Worm (Caenorhabditis elegans): ENCODE measurements around the gene pax-3.

pax-3 gene

DNA sequence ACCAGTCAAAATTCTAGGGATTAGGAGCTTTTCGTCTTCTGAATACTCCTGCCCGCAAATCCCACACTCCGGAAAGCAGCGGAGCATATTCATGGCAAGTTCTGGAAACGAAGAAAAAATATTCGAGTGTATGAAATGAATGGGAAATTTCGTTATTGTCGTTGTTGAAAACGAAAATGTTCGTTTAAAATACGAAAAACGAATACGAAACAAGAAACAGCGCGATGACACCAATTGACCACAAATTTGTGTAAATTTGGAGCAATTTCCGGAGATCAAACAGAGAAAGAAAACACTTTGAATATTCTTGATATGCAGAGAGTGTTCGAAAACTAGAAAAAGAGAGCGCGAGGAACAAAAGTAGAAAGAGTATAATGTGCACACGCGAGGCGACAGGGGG, 40.8 kb upstream of the pax-3 start, which contains the start of gene ZK945.4:
TSS of gene ZK945.4 (minus strand) at position 101 of the 400 bp plus-strand sequence.
- TF ChIP-seq nhr-28 (tag; optimal IDR thresholded peaks at IDR 0.05) (no peak), skn-1 (tag; optimal IDR thresholded peaks at IDR 0.05) (no peak)

DNA sequence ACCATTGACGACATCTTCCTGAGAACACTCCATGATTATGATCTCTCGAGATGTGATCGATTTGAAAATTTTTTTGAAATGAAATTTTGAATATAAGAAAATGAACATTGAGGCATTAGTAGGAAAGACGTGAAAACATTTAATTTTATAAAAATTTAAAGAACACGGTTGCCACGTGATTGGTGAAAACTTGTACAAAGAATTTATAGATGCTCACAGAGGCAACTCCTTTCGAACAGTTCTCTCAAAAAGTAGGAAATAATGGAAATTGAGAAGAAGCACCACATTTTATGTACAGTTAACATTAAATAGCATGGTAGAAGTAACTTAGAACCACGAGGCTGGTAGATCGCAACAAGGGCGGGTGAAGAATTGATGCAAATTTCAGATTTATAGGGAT, 39.5 kb upstream of the pax-3 start, which contains the start of gene ZK945.6:
TSS of gene ZK945.6 (minus strand) at position 101 of the 400 bp plus-strand sequence.
- no peak for TF ChIP-seq nhr-41 (GFP tag; IDR thresholded peaks at IDR 0.05)

- no peak for TF ChIP-seq lsy-2 (tag; optimal IDR thresholded peaks at IDR 0.05)
- TF ChIP-seq spr-3 (GFP tag; optimal IDR thresholded peaks at IDR 0.05) = no peak
- no peak for TF ChIP-seq dmd-8 (GFP tag; IDR thresholded peaks at IDR 0.05)
- TF ChIP-seq ctbp-1 (GFP tag; IDR thresholded peaks at IDR 0.05) = no peak
- TF ChIP-seq egl-43 (GFP tag; IDR thresholded peaks at IDR 0.05) = no peak
- no peak for TF ChIP-seq lin-1 (GFP tag; IDR thresholded peaks at IDR 0.05)
- TF ChIP-seq ZK337.2 (GFP tag; IDR thresholded peaks at IDR 0.05) = no peak
- no peak for TF ChIP-seq ztf-7 (tag; optimal IDR thresholded peaks at IDR 0.05)
- no peak for TF ChIP-seq lin-15B (tag; optimal IDR thresholded peaks at IDR 0.05)
- no peak for TF ChIP-seq nhr-10 (tag; optimal IDR thresholded peaks at IDR 0.05)
- TF ChIP-seq ceh-62 (tag; optimal IDR thresholded peaks at IDR 0.05) = no peak
- no peak for TF ChIP-seq zag-1 (tag; optimal IDR thresholded peaks at IDR 0.05)
- TF ChIP-seq lin-29 (GFP tag; IDR thresholded peaks at IDR 0.05) = no peak
- TF ChIP-seq aha-1 (tag) = no peak
- no peak for TF ChIP-seq nhr-25 (tag; optimal IDR thresholded peaks at IDR 0.05; ENCODE audit: borderline replicate concordance, insufficient read depth)
Measured at ce11 chrII:10108377-10108776, 38.0 kb upstream of the pax-3 start, which contains the start of the genes ZK945.7 and ZK945.8. ZK945.7 (minus strand) TSS chrII:10108477. ZK945.8 (plus strand) TSS chrII:10108651.

DNA sequence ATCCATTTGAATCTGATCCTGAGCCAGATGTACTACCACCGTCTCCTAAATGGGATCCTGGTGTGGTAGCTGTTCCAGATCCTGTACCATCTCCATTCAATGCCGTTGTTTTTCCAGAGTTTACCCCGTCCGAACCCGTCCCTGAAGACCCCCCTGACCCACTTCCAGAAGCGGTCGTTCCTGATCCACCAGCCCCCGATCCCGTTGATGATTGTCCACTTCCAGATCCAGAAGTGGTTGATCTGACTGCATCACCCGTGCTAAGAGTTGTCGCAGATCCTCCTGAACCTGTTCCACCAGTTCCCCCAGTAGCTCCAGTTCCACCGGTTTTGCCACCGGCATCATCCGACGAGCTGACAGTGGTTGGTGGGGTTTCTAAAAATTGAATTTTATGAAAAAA, 29.7 kb upstream of the pax-3 start:
- TF ChIP-seq set-16 (GFP tag; IDR thresholded peaks at IDR 0.05) (peak; percentile 66), egl-43 (GFP tag; IDR thresholded peaks at IDR 0.05) (no peak), aha-1 (tag) (peak; percentile 54)

ce11 chrII:10121725-10122124, 24.6 kb upstream of the pax-3 start, which contains the start of gene lov-1:
lov-1 (minus strand) TSS chrII:10121825.
- no peak for TF ChIP-seq ceh-20 (GFP tag; IDR thresholded peaks at IDR 0.05)
- no peak for TF ChIP-seq daf-19 (GFP tag; conservative IDR thresholded peaks at IDR 0.05)
- TF ChIP-seq ceh-82 (tag; optimal IDR thresholded peaks at IDR 0.05) = no peak
- no peak for TF ChIP-seq Y5F2A.4 (GFP tag; optimal IDR thresholded peaks at IDR 0.05)
- no peak for TF ChIP-seq ceh-28 (tag; optimal IDR thresholded peaks at IDR 0.05)
- TF ChIP-seq tra-1 (GFP tag; IDR thresholded peaks at IDR 0.05) = no peak
- TF ChIP-seq lsy-2 (tag; optimal IDR thresholded peaks at IDR 0.05) = no peak
- no peak for TF ChIP-seq fkh-10 (GFP tag; optimal IDR thresholded peaks at IDR 0.05)

- TF ChIP-seq ceh-20 (GFP tag; IDR thresholded peaks at IDR 0.05) = no peak
- no peak for TF ChIP-seq ztf-11 (tag; optimal IDR thresholded peaks at IDR 0.05)
- no peak for TF ChIP-seq ztf-7 (tag; optimal IDR thresholded peaks at IDR 0.05)
- TF ChIP-seq zip-2 (tag; optimal IDR thresholded peaks at IDR 0.05) = no peak
Measured at ce11 chrII:10122465-10122864, 23.9 kb upstream of the pax-3 start, which contains the start of gene F27E5.7. F27E5.7 (plus strand) TSS chrII:10122765.

DNA sequence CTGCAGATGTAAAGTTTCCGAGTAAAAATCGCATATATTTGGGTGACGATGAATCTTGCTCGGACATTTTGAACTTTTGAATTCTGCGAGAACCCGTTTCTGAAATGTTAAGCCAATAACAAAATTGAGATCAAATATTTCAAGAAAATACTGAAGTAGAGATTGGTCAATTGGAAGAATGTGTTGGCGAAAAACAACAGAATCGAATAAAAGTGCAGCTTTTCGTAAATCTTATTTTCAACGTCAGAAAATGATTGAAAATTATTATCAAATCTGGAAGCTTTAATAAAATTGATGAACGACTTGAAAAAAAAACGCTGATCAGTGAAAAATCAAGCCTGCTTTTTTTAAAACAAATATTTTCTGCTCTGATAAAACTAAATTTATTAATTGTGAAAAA, 19.0 kb upstream of the pax-3 start, which contains the start of gene F27E5.8:
TSS of gene F27E5.8 (minus strand) at position 101 of the 400 bp plus-strand sequence.
- TF ChIP-seq php-3 (GFP tag; IDR thresholded peaks at IDR 0.05) = no peak
- TF ChIP-seq tag-97 (GFP tag; IDR thresholded peaks at IDR 0.05) = no peak
- TF ChIP-seq ceh-62 (tag; optimal IDR thresholded peaks at IDR 0.05) = no peak
- no peak for TF ChIP-seq lin-38 (GFP tag; IDR thresholded peaks at IDR 0.05)
- TF ChIP-seq nhr-42 (GFP tag; IDR thresholded peaks at IDR 0.05) = no peak
- no peak for TF ChIP-seq zfp-3 (GFP tag; conservative IDR thresholded peaks at IDR 0.05)
- TF ChIP-seq nhr-48 (tag; optimal IDR thresholded peaks at IDR 0.05) = no peak
- TF ChIP-seq zip-2 (tag; optimal IDR thresholded peaks at IDR 0.05) = no peak
- TF ChIP-seq dmd-8 (GFP tag; IDR thresholded peaks at IDR 0.05) = no peak
- TF ChIP-seq hmg-1.1 (GFP tag; IDR thresholded peaks at IDR 0.05) = no peak

Data from whole organism, L4 larva.